Worm (Caenorhabditis elegans) whole organism, L4/young adult: ENCODE measurements around the gene unc-69.

Source experiments
- W03F9.2 ChIP-seq: fragments of 150-350 bp; optimal IDR thresholded peaks from 2 replicates; lab custom pipeline; 2014; ENCODE audit warnings: missing biosample characterization, missing genetic modification characterization
- him-1 ChIP-seq: sonication (generic microtip); optimal IDR thresholded peaks from 2 replicates; lab custom pipeline; 2016; ENCODE audit warnings: missing genotype, missing genetic modification reagents, missing genetic modification characterization, missing compliant biosample characterization

DNA sequence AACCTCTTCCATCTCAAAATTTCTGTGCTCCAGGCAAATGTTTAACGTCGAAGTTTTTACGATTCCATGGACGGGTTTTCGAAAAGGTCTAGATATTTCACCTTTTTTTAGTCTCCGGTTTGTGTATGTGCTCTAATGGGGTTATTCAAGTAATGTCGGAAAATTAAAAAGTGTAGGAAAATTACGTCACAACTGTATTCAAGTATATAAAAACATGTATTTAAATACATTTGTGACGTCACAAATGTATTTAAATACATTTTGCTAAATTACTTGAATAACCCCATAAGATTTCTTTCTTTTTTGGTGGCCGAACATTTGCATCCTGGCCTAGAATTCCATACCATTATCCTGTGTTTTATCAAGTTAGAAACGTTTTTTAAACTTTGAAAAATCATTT is 42.7 kb downstream of the unc-69 start:
- TF ChIP-seq him-1 (tag; lab: Kevin White, UChicago) (no peak), W03F9.2 (tag; lab: Kevin White, UChicago) (no peak)
